Fruit fly (Drosophila melanogaster) whole organism: ENCODE measurements around the gene Myc.

ENCODE experiments used
- CG8478 ChIP-seq: fragments of >200 bp; optimal IDR thresholded peaks from 2 replicates; lab custom pipeline; 2018; ENCODE audit warnings: inconsistent platforms
- Dll ChIP-seq: fragments of >200 bp; optimal IDR thresholded peaks from 2 replicates; lab custom pipeline; 2017
- psq ChIP-seq: fragments of >200 bp; optimal IDR thresholded peaks from 2 replicates; lab custom pipeline; 2017
- usp ChIP-seq: fragments of >200 bp; optimal IDR thresholded peaks from 2 replicates; lab custom pipeline; 2017; ENCODE audit warnings: missing biosample characterization, missing genetic modification characterization, mixed read lengths

- no peak for TF ChIP-seq usp
- no peak for TF ChIP-seq CG8478 (lab: Kevin White, UChicago)
- no peak for TF ChIP-seq psq (lab: Kevin White, UChicago)
- no peak for TF ChIP-seq Dll (lab: Kevin White, UChicago)
These were observed 16.9 kb downstream of the Myc start for dm6 chrX:3389861-3390260.
